Fruit fly (Drosophila melanogaster): ENCODE results near the gene Pde1c.
A peak's percentile ranks its signal among the peaks of the same experiment; 100 is the strongest.

Gene Pde1c

dm6 chr2L:11806701-11807674 lies 121.4 kb downstream of the Pde1c start (continued):
- TF ChIP-seq CG14014 (GFP tag; IDR thresholded peaks at IDR 0.05): no peak
- no peak for TF ChIP-seq Lpt (GFP tag; optimal IDR thresholded peaks at IDR 0.05)
- TF ChIP-seq unc-4 (GFP tag; IDR thresholded peaks at IDR 0.05; ENCODE audit: partially characterized antibody): peak; percentile 48
- no peak for TF ChIP-seq bigmax (GFP tag; optimal IDR thresholded peaks at IDR 0.05)
- peak; percentile 48; the same call in 1 of the 2 replicates for TF ChIP-seq NFAT (GFP tag; IDR thresholded peaks at IDR 0.05)
- peak; percentile 65 for TF ChIP-seq sd (tag; optimal IDR thresholded peaks at IDR 0.05)
- no peak for TF ChIP-seq CG4617 (GFP tag; optimal IDR thresholded peaks at IDR 0.05; ENCODE audit: borderline replicate concordance)
- TF ChIP-seq YL-1 (GFP tag; optimal IDR thresholded peaks at IDR 0.05): peak; percentile 1
- peak; percentile 6 for TF ChIP-seq bab2 (GFP tag; optimal IDR thresholded peaks at IDR 0.05)
- TF ChIP-seq CG2199 (GFP tag; IDR thresholded peaks at IDR 0.05): peak; percentile 72; the same call in 2 of the 3 replicates
- peak; percentile 81 for TF ChIP-seq Adf1 (GFP tag; IDR thresholded peaks at IDR 0.05)
- TF ChIP-seq gfzf (GFP tag; optimal IDR thresholded peaks at IDR 0.05): no peak
- TF ChIP-seq CG30403 (GFP tag; optimal IDR thresholded peaks at IDR 0.05): no peak
- peak; percentile 6 for TF ChIP-seq CG12236 (GFP tag; optimal IDR thresholded peaks at IDR 0.05)
- TF ChIP-seq CG2202 (tag; optimal IDR thresholded peaks at IDR 0.05): no peak
- TF ChIP-seq twi (tag; optimal IDR thresholded peaks at IDR 0.05): no peak
- TF ChIP-seq CG18764 (GFP tag; optimal IDR thresholded peaks at IDR 0.05): no peak
- no peak for TF ChIP-seq CG1529 (GFP tag; optimal IDR thresholded peaks at IDR 0.05)
- TF ChIP-seq CG13894 (tag; optimal IDR thresholded peaks at IDR 0.05): peak; percentile 68
- peak; percentile 88 to 99 for TF ChIP-seq Trl (optimal IDR thresholded peaks at IDR 0.05)
- TF ChIP-seq Trl (GFP tag; optimal IDR thresholded peaks at IDR 0.05): peak; percentile 65
- peak; percentile 24 for TF ChIP-seq CG13624 (GFP tag; optimal IDR thresholded peaks at IDR 0.05)
- no peak for TF ChIP-seq tna (GFP tag; IDR thresholded peaks at IDR 0.05; ENCODE audit: partially characterized antibody)
- peak; percentile 7; the same call in 1 of the 2 replicates for TF ChIP-seq ato (GFP tag; IDR thresholded peaks at IDR 0.05; ENCODE audit: partially characterized antibody)
- TF ChIP-seq mam (GFP tag; optimal IDR thresholded peaks at IDR 0.05): no peak
- no peak for TF ChIP-seq vnd (GFP tag; IDR thresholded peaks at IDR 0.05; ENCODE audit: partially characterized antibody)
- peak; percentile 3 for TF ChIP-seq CG2120 (GFP tag; optimal IDR thresholded peaks at IDR 0.05)
- TF ChIP-seq CoRest (tag; optimal IDR thresholded peaks at IDR 0.05): no peak
- TF ChIP-seq emc (GFP tag; optimal IDR thresholded peaks at IDR 0.05): no peak
- TF ChIP-seq lbe (GFP tag; optimal IDR thresholded peaks at IDR 0.05): peak; percentile 56
- no peak for TF ChIP-seq CG13123 (GFP tag; optimal IDR thresholded peaks at IDR 0.05)
- no peak for TF ChIP-seq CG1603 (tag; optimal IDR thresholded peaks at IDR 0.05)
- TF ChIP-seq CG6175 (GFP tag; IDR thresholded peaks at IDR 0.05): 0 out of 3 replicates have a peak, but pooled peaks have one; percentile 34
- TF ChIP-seq Ravus (GFP tag; IDR thresholded peaks at IDR 0.05): no peak
- no peak for TF ChIP-seq tio (GFP tag; optimal IDR thresholded peaks at IDR 0.05)
- TF ChIP-seq CG12769 (tag; optimal IDR thresholded peaks at IDR 0.05): peak; percentile 72
- peak; percentile 87 for TF ChIP-seq Drgx (GFP tag; IDR thresholded peaks at IDR 0.05)
- peak in 1 of 2 experiments; percentile 82 for TF ChIP-seq bsh (GFP tag; optimal IDR thresholded peaks at IDR 0.05)
- no peak for TF ChIP-seq Xrp1 (GFP tag; IDR thresholded peaks at IDR 0.05)
- TF ChIP-seq Sry-β (GFP tag; optimal IDR thresholded peaks at IDR 0.05): peak; percentile 50
- no peak for TF ChIP-seq MESR4 (GFP tag; optimal IDR thresholded peaks at IDR 0.05)
- no peak for TF ChIP-seq CG3995 (GFP tag; optimal IDR thresholded peaks at IDR 0.05)
- TF ChIP-seq phol (tag; optimal IDR thresholded peaks at IDR 0.05): no peak
- TF ChIP-seq CG12155 (GFP tag; optimal IDR thresholded peaks at IDR 0.05): peak; percentile 15
- no peak for TF ChIP-seq Lim3 (GFP tag; IDR thresholded peaks at IDR 0.05)
- TF ChIP-seq CG10462 (GFP tag; optimal IDR thresholded peaks at IDR 0.05): no peak
- TF ChIP-seq CG13287 (GFP tag; IDR thresholded peaks at IDR 0.05; ENCODE audit: partially characterized antibody): peak; percentile 23; the same call in 1 of the 2 replicates
- TF ChIP-seq dmrt11E (tag; optimal IDR thresholded peaks at IDR 0.05): no peak
